Worm (Caenorhabditis elegans): ENCODE results near the gene srh-192.

The srh-192 gene

ce11 chrV:4315057-4315456 is at the start of gene srh-192:
Gene srh-192, minus strand, starts transcription at chrV:4315157.
- TF ChIP-seq pqm-1 (tag; optimal IDR thresholded peaks at IDR 0.05) (no peak), sea-2 (GFP tag; optimal IDR thresholded peaks at IDR 0.05) (no peak), aly-2 (tag; optimal IDR thresholded peaks at IDR 0.05) (no peak), nhr-77 (tag; optimal IDR thresholded peaks at IDR 0.05) (no peak), lin-39 (tag; optimal IDR thresholded peaks at IDR 0.05) (no peak), mml-1 (tag; optimal IDR thresholded peaks at IDR 0.05) (no peak), nhr-23 (tag; optimal IDR thresholded peaks at IDR 0.05) (no peak), nhr-11 (tag; optimal IDR thresholded peaks at IDR 0.05) (no peak), tbx-2 (tag; optimal IDR thresholded peaks at IDR 0.05) (no peak), ztf-11 (tag; optimal IDR thresholded peaks at IDR 0.05) (no peak), ceh-9 (tag; optimal IDR thresholded peaks at IDR 0.05) (no peak), jun-1 (tag; optimal IDR thresholded peaks at IDR 0.05) (no peak), egl-27 (tag; optimal IDR thresholded peaks at IDR 0.05) (no peak)

- TF ChIP-seq jun-1 (tag; optimal IDR thresholded peaks at IDR 0.05) (no peak), ama-1 (optimal IDR thresholded peaks at IDR 0.05) (no peak), elt-1 (tag; optimal IDR thresholded peaks at IDR 0.05) (no peak), ZK546.5 (tag; optimal IDR thresholded peaks at IDR 0.05) (no peak), nhr-77 (tag; optimal IDR thresholded peaks at IDR 0.05) (no peak), nhr-237 (tag; optimal IDR thresholded peaks at IDR 0.05) (no peak), lin-15B (tag; optimal IDR thresholded peaks at IDR 0.05) (no peak), nhr-43 (tag; optimal IDR thresholded peaks at IDR 0.05; ENCODE audit: poor library complexity, severe bottlenecking) (no peak), daf-12 (tag; optimal IDR thresholded peaks at IDR 0.05) (no peak), eor-1 (tag; optimal IDR thresholded peaks at IDR 0.05) (no peak), elt-2 (tag; optimal IDR thresholded peaks at IDR 0.05) (no peak), egl-27 (tag; optimal IDR thresholded peaks at IDR 0.05) (no peak), nhr-67 (tag; optimal IDR thresholded peaks at IDR 0.05) (no peak)
Observed at ce11 chrV:4364517-4364916, 49.6 kb upstream of the srh-192 start, which contains the start of gene grl-13. Gene grl-13, minus strand, starts transcription at chrV:4364617.

ce11 chrV:4361505-4361904 is 46.5 kb upstream of the srh-192 start, which contains the start of gene F32D1.3:
Gene F32D1.3, minus strand, starts transcription at chrV:4361569.
- TF ChIP-seq unc-62 (GFP tag; optimal IDR thresholded peaks at IDR 0.05), result no peak
- TF ChIP-seq elt-3 (tag; optimal IDR thresholded peaks at IDR 0.05), result no peak
- TF ChIP-seq elt-1 (tag; optimal IDR thresholded peaks at IDR 0.05), result peak; percentile 80
- no peak for TF ChIP-seq elt-2 (tag; optimal IDR thresholded peaks at IDR 0.05)
- no peak for TF ChIP-seq nfya-1 (tag; optimal IDR thresholded peaks at IDR 0.05; ENCODE audit: insufficient read depth)
- no peak for TF ChIP-seq unc-39 (tag; optimal IDR thresholded peaks at IDR 0.05)
- TF ChIP-seq fkh-2 (tag; optimal IDR thresholded peaks at IDR 0.05), result no peak
- TF ChIP-seq lin-39 (tag; optimal IDR thresholded peaks at IDR 0.05), result no peak
- no peak for TF ChIP-seq nhr-237 (tag; optimal IDR thresholded peaks at IDR 0.05)
- TF ChIP-seq nhr-77 (tag; optimal IDR thresholded peaks at IDR 0.05), result no peak
- no peak for TF ChIP-seq zag-1 (tag; optimal IDR thresholded peaks at IDR 0.05)
- TF ChIP-seq ztf-11 (tag; optimal IDR thresholded peaks at IDR 0.05), result no peak
- TF ChIP-seq nhr-25 (tag; optimal IDR thresholded peaks at IDR 0.05), result peak; percentile 34
- TF ChIP-seq nhr-23 (tag; optimal IDR thresholded peaks at IDR 0.05), result peak; percentile 44
- no peak for TF ChIP-seq ZK546.5 (tag; optimal IDR thresholded peaks at IDR 0.05)
- no peak for TF ChIP-seq ceh-9 (tag; optimal IDR thresholded peaks at IDR 0.05)
- TF ChIP-seq lsy-12 (tag; optimal IDR thresholded peaks at IDR 0.05), result no peak
- TF ChIP-seq mdl-1 (tag; optimal IDR thresholded peaks at IDR 0.05), result no peak
- TF ChIP-seq nhr-76 (tag; optimal IDR thresholded peaks at IDR 0.05), result no peak
- no peak for TF ChIP-seq fkh-10 (GFP tag; optimal IDR thresholded peaks at IDR 0.05)

ce11 chrV:4360018-4360417 is 45.1 kb upstream of the srh-192 start:
- TF ChIP-seq ceh-82 (tag; optimal IDR thresholded peaks at IDR 0.05) (no peak), nhr-43 (tag; optimal IDR thresholded peaks at IDR 0.05; ENCODE audit: poor library complexity, severe bottlenecking) (no peak), fkh-2 (tag; optimal IDR thresholded peaks at IDR 0.05) (no peak), unc-62 (GFP tag; optimal IDR thresholded peaks at IDR 0.05) (no peak), ceh-16 (tag; optimal IDR thresholded peaks at IDR 0.05) (no peak), snpc-4 (tag; optimal IDR thresholded peaks at IDR 0.05) (no peak), ceh-9 (tag; optimal IDR thresholded peaks at IDR 0.05) (no peak), nhr-77 (tag; optimal IDR thresholded peaks at IDR 0.05) (no peak), nhr-12 (tag; optimal IDR thresholded peaks at IDR 0.05) (no peak), elt-3 (tag; optimal IDR thresholded peaks at IDR 0.05) (no peak)

Measured in whole organism, L3 larva.